Fruit fly (Drosophila melanogaster): Measurements from ENCODE around the gene Myo31DF.

DNA sequence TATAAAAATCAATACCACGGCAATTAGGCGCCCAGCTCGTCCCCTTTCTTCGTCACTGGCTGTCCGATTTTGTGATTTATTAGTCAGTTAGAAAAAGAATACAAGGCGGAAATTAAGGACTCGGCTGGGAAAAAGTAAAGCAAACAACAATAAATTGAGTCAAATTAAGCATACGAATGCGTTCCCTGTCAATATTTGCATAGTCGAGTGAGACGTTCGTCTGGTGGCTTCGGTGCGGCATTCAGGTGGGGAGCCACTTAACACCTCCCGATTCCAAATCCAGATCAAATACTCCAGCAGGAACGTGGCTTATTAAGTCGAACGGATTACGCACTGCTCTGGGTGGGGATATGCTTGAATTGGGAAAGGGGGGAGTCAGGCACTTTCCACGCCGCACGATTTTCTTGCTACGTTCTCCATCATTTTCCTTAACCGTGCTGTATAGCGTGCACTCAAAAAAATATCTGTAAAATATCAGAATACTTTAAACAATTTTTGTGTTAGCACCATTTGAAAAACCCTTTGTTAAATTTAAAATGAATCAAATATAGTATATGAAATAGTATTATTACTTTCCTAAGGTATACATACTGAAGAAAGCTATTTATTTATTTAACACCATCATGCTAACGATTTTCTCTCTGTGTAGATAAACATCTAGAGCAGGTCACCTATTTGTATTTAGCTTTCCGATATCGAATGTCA, 36.6 kb upstream of the Myo31DF start:
- TF ChIP-seq Jra (GFP tag; optimal IDR thresholded peaks at IDR 0.05) (no peak), CrebA (GFP tag; optimal IDR thresholded peaks at IDR 0.05; ENCODE audit: borderline replicate concordance) (no peak), h (GFP tag; optimal IDR thresholded peaks at IDR 0.05) (no peak), psq (GFP tag; optimal IDR thresholded peaks at IDR 0.05) (no peak), HLH106 (tag; optimal IDR thresholded peaks at IDR 0.05) (no peak), br (GFP tag; optimal IDR thresholded peaks at IDR 0.05) (no peak), fru (GFP tag; optimal IDR thresholded peaks at IDR 0.05) (no peak), usp (GFP tag; optimal IDR thresholded peaks at IDR 0.05) (no peak), Abd-B (GFP tag; optimal IDR thresholded peaks at IDR 0.05) (no peak)

All from whole organism, wandering third instar larva.